Worm (Caenorhabditis elegans): ENCODE measurements around the gene B0001.2.
"Not testable (repeated sequence)": the region's sequence is repeated elsewhere in the genome, so short reads cannot be mapped to it uniquely, and the experiment has no call there.

B0001.2 gene

ce11 chrIV:12140959-12141358, 9.8 kb downstream of the B0001.2 start, which contains the start of gene B0001.8:
TSS of gene B0001.8 (minus strand) at chrIV:12141059.
- no peak for TF ChIP-seq unc-62 (GFP tag; optimal IDR thresholded peaks at IDR 0.05)
- TF ChIP-seq ZK546.5 (tag; optimal IDR thresholded peaks at IDR 0.05) = no peak
- TF ChIP-seq snpc-4 (tag; optimal IDR thresholded peaks at IDR 0.05) = no peak
- no peak for TF ChIP-seq lin-39 (tag; optimal IDR thresholded peaks at IDR 0.05)
- TF ChIP-seq ztf-4 (tag; optimal IDR thresholded peaks at IDR 0.05) = no peak
- TF ChIP-seq ceh-9 (tag; optimal IDR thresholded peaks at IDR 0.05) = no peak
- TF ChIP-seq pqm-1 (tag; optimal IDR thresholded peaks at IDR 0.05) = no peak
- no peak for TF ChIP-seq aly-2 (tag; optimal IDR thresholded peaks at IDR 0.05)

- not testable (repeated sequence) for TF ChIP-seq ztf-4, zag-1, mml-1 (tag; optimal IDR thresholded peaks at IDR 0.05)
These were observed 12.7 kb downstream of the B0001.2 start, which contains the start of gene B0001.4 for ce11 chrIV:12138093-12138492. TSS of gene B0001.4 (minus strand) at chrIV:12138193.

- no peak for TF ChIP-seq unc-62 (GFP tag; optimal IDR thresholded peaks at IDR 0.05)
- TF ChIP-seq elt-2 (tag; optimal IDR thresholded peaks at IDR 0.05) = no peak
- TF ChIP-seq ztf-4 (tag; optimal IDR thresholded peaks at IDR 0.05) = no peak
- no peak for TF ChIP-seq ceh-9 (tag; optimal IDR thresholded peaks at IDR 0.05)
- TF ChIP-seq nhr-12 (tag; optimal IDR thresholded peaks at IDR 0.05) = no peak
- TF ChIP-seq nhr-237 (tag; optimal IDR thresholded peaks at IDR 0.05) = no peak
- TF ChIP-seq jun-1 (tag; optimal IDR thresholded peaks at IDR 0.05) = no peak
- TF ChIP-seq ceh-16 (tag; optimal IDR thresholded peaks at IDR 0.05) = no peak
- no peak for TF ChIP-seq eor-1 (tag; optimal IDR thresholded peaks at IDR 0.05)
- no peak for TF ChIP-seq lin-39 (tag; optimal IDR thresholded peaks at IDR 0.05)
- TF ChIP-seq nhr-77 (tag; optimal IDR thresholded peaks at IDR 0.05) = no peak
- TF ChIP-seq ama-1 (optimal IDR thresholded peaks at IDR 0.05) = no peak
- no peak for TF ChIP-seq elt-3 (tag; optimal IDR thresholded peaks at IDR 0.05)
- TF ChIP-seq nhr-43 (tag; optimal IDR thresholded peaks at IDR 0.05; ENCODE audit: poor library complexity, severe bottlenecking) = no peak
- TF ChIP-seq skn-1 (tag; optimal IDR thresholded peaks at IDR 0.05) = no peak
- TF ChIP-seq fkh-2 (tag; optimal IDR thresholded peaks at IDR 0.05) = no peak
These were observed 15.8 kb downstream of the B0001.2 start for ce11 chrIV:12134991-12135390.

- TF ChIP-seq ceh-28 (tag; optimal IDR thresholded peaks at IDR 0.05) (no peak), zag-1 (tag; optimal IDR thresholded peaks at IDR 0.05) (no peak), R02D3.7 (tag; optimal IDR thresholded peaks at IDR 0.05) (no peak), egl-27 (tag; optimal IDR thresholded peaks at IDR 0.05) (no peak), nhr-28 (tag; optimal IDR thresholded peaks at IDR 0.05) (no peak)
These were observed 17.0 kb downstream of the B0001.2 start for ce11 chrIV:12133776-12134175.

ce11 chrIV:12131308-12132072, 19.3 kb downstream of the B0001.2 start:
- TF ChIP-seq lin-39 (tag; optimal IDR thresholded peaks at IDR 0.05) = no peak
- TF ChIP-seq nfya-1 (tag; optimal IDR thresholded peaks at IDR 0.05; ENCODE audit: insufficient read depth) = no peak
- no peak for TF ChIP-seq unc-62 (GFP tag; optimal IDR thresholded peaks at IDR 0.05)
- no peak for TF ChIP-seq lsy-12 (tag; optimal IDR thresholded peaks at IDR 0.05)
- TF ChIP-seq nhr-23 (tag; optimal IDR thresholded peaks at IDR 0.05) = no peak
- TF ChIP-seq egl-5 (tag; optimal IDR thresholded peaks at IDR 0.05) = no peak
- TF ChIP-seq nhr-28 (tag; optimal IDR thresholded peaks at IDR 0.05) = no peak
- TF ChIP-seq ama-1 (optimal IDR thresholded peaks at IDR 0.05) = no peak

- no peak for TF ChIP-seq mml-1 (tag; optimal IDR thresholded peaks at IDR 0.05)
- no peak for TF ChIP-seq tbx-2 (tag; optimal IDR thresholded peaks at IDR 0.05)
- no peak for TF ChIP-seq nfya-1 (tag; optimal IDR thresholded peaks at IDR 0.05; ENCODE audit: insufficient read depth)
- TF ChIP-seq elt-1 (tag; optimal IDR thresholded peaks at IDR 0.05) = no peak
- TF ChIP-seq ceh-16 (tag; optimal IDR thresholded peaks at IDR 0.05) = no peak
- TF ChIP-seq unc-39 (tag; optimal IDR thresholded peaks at IDR 0.05) = no peak
- TF ChIP-seq nhr-25 (tag; optimal IDR thresholded peaks at IDR 0.05) = no peak
- no peak for TF ChIP-seq nhr-76 (tag; optimal IDR thresholded peaks at IDR 0.05)
- no peak for TF ChIP-seq sea-2 (GFP tag; optimal IDR thresholded peaks at IDR 0.05)
- TF ChIP-seq egl-27 (tag; optimal IDR thresholded peaks at IDR 0.05) = no peak
- TF ChIP-seq ztf-11 (tag; optimal IDR thresholded peaks at IDR 0.05) = no peak
- no peak for TF ChIP-seq mdl-1 (tag; optimal IDR thresholded peaks at IDR 0.05)
- TF ChIP-seq R02D3.7 (tag; optimal IDR thresholded peaks at IDR 0.05) = no peak
- TF ChIP-seq elt-2 (tag; optimal IDR thresholded peaks at IDR 0.05) = no peak
- TF ChIP-seq lin-15B (tag; optimal IDR thresholded peaks at IDR 0.05) = no peak
- no peak for TF ChIP-seq eor-1 (tag; optimal IDR thresholded peaks at IDR 0.05)
These were observed 21.6 kb downstream of the B0001.2 start, which contains the start of gene lin-24 for ce11 chrIV:12129204-12129603. TSS of gene lin-24 (plus strand) at chrIV:12129504.

All from whole organism, L3 larva.